Fruit fly (Drosophila melanogaster): ENCODE data around the gene CG32374.

DNA sequence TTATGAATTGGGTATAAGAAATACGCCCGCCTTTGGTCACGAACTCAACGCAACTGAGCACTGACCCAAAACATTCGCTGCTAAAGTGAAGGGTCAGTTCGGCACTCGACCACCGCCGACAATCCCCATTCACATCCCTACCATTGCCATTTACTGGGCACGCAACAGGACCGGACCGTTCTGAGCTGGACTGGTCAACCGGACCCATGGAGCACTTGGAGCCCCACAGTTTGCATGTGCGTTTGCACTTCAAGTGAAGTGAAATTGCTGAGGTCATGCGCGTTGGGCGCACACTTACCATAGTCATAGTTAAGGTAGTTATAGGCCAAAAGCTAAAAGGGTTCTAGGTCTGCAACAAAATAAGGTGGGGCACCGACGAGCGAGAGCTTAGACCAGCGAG is 19.0 kb upstream of the CG32374 start, which contains the start of gene CG14837:
- no peak for TF ChIP-seq CG2116 (GFP tag; optimal IDR thresholded peaks at IDR 0.05)
- TF ChIP-seq tx (GFP tag; optimal IDR thresholded peaks at IDR 0.05) = no peak
- no peak for TF ChIP-seq grn (GFP tag; optimal IDR thresholded peaks at IDR 0.05)
- TF ChIP-seq CG13775 (GFP tag; optimal IDR thresholded peaks at IDR 0.05) = no peak
- TF ChIP-seq CG13624 (GFP tag; optimal IDR thresholded peaks at IDR 0.05) = no peak
- TF ChIP-seq CG8478 (optimal IDR thresholded peaks at IDR 0.05) = no peak
- TF ChIP-seq NC2β (GFP tag; optimal IDR thresholded peaks at IDR 0.05) = no peak
- no peak for TF ChIP-seq jumu (GFP tag; optimal IDR thresholded peaks at IDR 0.05)
- TF ChIP-seq crp (GFP tag; optimal IDR thresholded peaks at IDR 0.05) = no peak
- TF ChIP-seq fru (optimal IDR thresholded peaks at IDR 0.05) = no peak
- TF ChIP-seq toy (GFP tag; IDR thresholded peaks at IDR 0.05) = no peak
- no peak for TF ChIP-seq Hsf (GFP tag; optimal IDR thresholded peaks at IDR 0.05)

Data from whole organism, embryonic.